Fruit fly (Drosophila melanogaster) whole organism, embryonic: Measurements from ENCODE around the gene SCOT.
A peak's percentile ranks its signal among the peaks of the same experiment; 100 is the strongest.

Experiments used
- Aef1 ChIP-seq: fragments of 200-800 bp; sonication (Bioruptor generic); IDR thresholded peaks from 3 replicates; pipeline ENCODE4 v1.3.6; 2022; ENCODE audit warnings: missing biosample characterization, missing genetic modification characterization
- Antp ChIP-seq: fragments of 200-800 bp; sonication (Bioruptor generic); optimal IDR thresholded peaks from 3 replicates; lab custom pipeline; 2016; ENCODE audit warnings: missing biosample characterization, missing genetic modification characterization
- Bgb ChIP-seq: fragments of 200-800 bp; sonication (Bioruptor generic); IDR thresholded peaks from 2 replicates; pipeline ENCODE4 v1.3.6; 2022; ENCODE audit warnings: missing biosample characterization, missing genetic modification characterization; ENCODE audit not compliant: partially characterized antibody
- CG10321 ChIP-seq: fragments of 200-800 bp; sonication (Bioruptor generic); IDR thresholded peaks from 2 replicates; pipeline ENCODE4 v1.3.6; 2022; ENCODE audit warnings: missing biosample characterization, missing genetic modification characterization
- CG1233 ChIP-seq: fragments of 200-800 bp; sonication (Bioruptor generic); optimal IDR thresholded peaks from 4 replicates; lab custom pipeline; 2018; ENCODE audit warnings: missing biosample characterization, mild to moderate bottlenecking, missing genetic modification characterization
- CG13123 ChIP-seq: fragments of 200-800 bp; sonication (Bioruptor generic); optimal IDR thresholded peaks from 2 replicates; lab custom pipeline; 2016; ENCODE audit warnings: missing biosample characterization, missing genetic modification characterization
- CG15269 ChIP-seq: fragments of 200-800 bp; sonication (Bioruptor generic); optimal IDR thresholded peaks from 2 replicates; lab custom pipeline; 2018; ENCODE audit warnings: missing biosample characterization, mild to moderate bottlenecking, missing genetic modification characterization, moderate library complexity
- CG15479 ChIP-seq: fragments of 200-800 bp; sonication (Bioruptor generic); optimal IDR thresholded peaks from 3 replicates; lab custom pipeline; 2019; ENCODE audit warnings: missing biosample characterization, mild to moderate bottlenecking, missing genetic modification characterization, moderate library complexity
- CG17612 ChIP-seq: fragments of 200-800 bp; sonication (Bioruptor generic); IDR thresholded peaks from 2 replicates; pipeline ENCODE4 v1.3.6; 2022; ENCODE audit warnings: missing biosample characterization, missing genetic modification characterization
- CG17802 ChIP-seq: fragments of 200-800 bp; sonication (Bioruptor generic); optimal IDR thresholded peaks from 2 replicates; lab custom pipeline; 2018; ENCODE audit warnings: missing biosample characterization, mild to moderate bottlenecking, missing genetic modification characterization, moderate library complexity
- CG18011 ChIP-seq: fragments of 200-800 bp; sonication (Bioruptor generic); optimal IDR thresholded peaks from 2 replicates; lab custom pipeline; 2017; ENCODE audit warnings: missing biosample characterization, missing genetic modification characterization, mild to moderate bottlenecking, moderate library complexity, missing genotype
- CG1832 ChIP-seq: fragments of 200-800 bp; sonication (Bioruptor generic); optimal IDR thresholded peaks from 2 replicates; lab custom pipeline; 2017; ENCODE audit warnings: missing biosample characterization, mild to moderate bottlenecking, missing genetic modification characterization, inconsistent platforms
- CG30431 ChIP-seq: fragments of 200-800 bp; sonication (Bioruptor generic); optimal IDR thresholded peaks from 2 replicates; lab custom pipeline; 2017; ENCODE audit warnings: missing biosample characterization, missing genetic modification characterization
- CG32772 ChIP-seq: fragments of 200-800 bp; sonication (Bioruptor generic); IDR thresholded peaks from 2 replicates; pipeline ENCODE4 v1.3.6; 2022; ENCODE audit warnings: missing biosample characterization, missing genetic modification characterization
- CG33213 ChIP-seq: fragments of 200-800 bp; sonication (Bioruptor generic); optimal IDR thresholded peaks from 3 replicates; lab custom pipeline; 2016; ENCODE audit warnings: missing biosample characterization, missing genetic modification characterization
- CG4360 ChIP-seq: fragments of 200-800 bp; sonication (Bioruptor generic); IDR thresholded peaks from 2 replicates; pipeline ENCODE4 v1.3.6; 2022; ENCODE audit warnings: missing biosample characterization, missing genetic modification characterization
- CG4404 ChIP-seq: fragments of 200-800 bp; sonication (Bioruptor generic); IDR thresholded peaks from 2 replicates; pipeline ENCODE4 v1.3.6; 2022; ENCODE audit warnings: missing biosample characterization, missing genetic modification characterization
- CG8359 ChIP-seq: fragments of 200-800 bp; sonication (Bioruptor generic); optimal IDR thresholded peaks from 2 replicates; lab custom pipeline; 2017; ENCODE audit warnings: missing biosample characterization, mild to moderate bottlenecking, missing genetic modification characterization, borderline replicate concordance
- CG8388 ChIP-seq: fragments of 200-800 bp; sonication (Bioruptor generic); optimal IDR thresholded peaks from 2 replicates; lab custom pipeline; 2019; ENCODE audit warnings: missing biosample characterization, mild to moderate bottlenecking, missing genetic modification characterization, moderate library complexity
- CG8478 ChIP-seq: fragments of >200 bp; optimal IDR thresholded peaks from 2 replicates; lab custom pipeline; 2018
- Dbx ChIP-seq: fragments of 200-800 bp; sonication (Bioruptor generic); IDR thresholded peaks from 3 replicates; pipeline ENCODE4 v1.3.6; 2022; ENCODE audit warnings: missing biosample characterization, missing genetic modification characterization
- Elba2 ChIP-seq: fragments of 200-800 bp; sonication (Bioruptor generic); optimal IDR thresholded peaks from 3 replicates; lab custom pipeline; 2016; ENCODE audit warnings: missing biosample characterization, missing genetic modification characterization
- Fer2 ChIP-seq: fragments of 200-800 bp; sonication (Bioruptor generic); optimal IDR thresholded peaks from 2 replicates; lab custom pipeline; 2018; ENCODE audit warnings: missing biosample characterization, mild to moderate bottlenecking, missing genetic modification characterization, moderate library complexity
- Hand ChIP-seq: fragments of 200-800 bp; sonication (Bioruptor generic); optimal IDR thresholded peaks from 2 replicates; lab custom pipeline; 2017; ENCODE audit warnings: mild to moderate bottlenecking, missing biosample characterization, missing genetic modification reagents, missing genetic modification characterization
- Jarid2 ChIP-seq: fragments of 200-800 bp; sonication (Bioruptor generic); optimal IDR thresholded peaks from 3 replicates; lab custom pipeline; 2017; ENCODE audit warnings: mild to moderate bottlenecking, missing biosample characterization, missing genetic modification reagents, missing genetic modification characterization
- MTF-1 ChIP-seq: fragments of 200-800 bp; sonication (Bioruptor generic); optimal IDR thresholded peaks from 2 replicates; lab custom pipeline; 2018; ENCODE audit warnings: missing biosample characterization, mild to moderate bottlenecking, missing genetic modification characterization, borderline replicate concordance
- Meics ChIP-seq: fragments of 200-800 bp; sonication (Bioruptor generic); optimal IDR thresholded peaks from 2 replicates; lab custom pipeline; 2017; ENCODE audit warnings: missing biosample characterization, mild to moderate bottlenecking, missing genetic modification characterization
- NFAT ChIP-seq: fragments of 200-800 bp; sonication (Bioruptor generic); IDR thresholded peaks from 2 replicates; pipeline ENCODE4 v1.3.6; 2022; ENCODE audit warnings: missing biosample characterization, missing genetic modification characterization
- Neu2 ChIP-seq: fragments of 200-800 bp; sonication (Bioruptor generic); optimal IDR thresholded peaks from 3 replicates; lab custom pipeline; 2016; ENCODE audit warnings: missing biosample characterization, missing genetic modification characterization, borderline replicate concordance
- Nf-YA ChIP-seq: fragments of 200-800 bp; sonication (Bioruptor generic); IDR thresholded peaks from 2 replicates; pipeline ENCODE4 v1.3.6; 2022; ENCODE audit warnings: missing biosample characterization, missing genetic modification characterization
- Nf-YB ChIP-seq: fragments of 200-800 bp; sonication (Bioruptor generic); optimal IDR thresholded peaks from 3 replicates; lab custom pipeline; 2019; ENCODE audit warnings: missing biosample characterization, mild to moderate bottlenecking, missing genetic modification characterization, moderate library complexity
- Nf-YC ChIP-seq: fragments of 200-800 bp; optimal IDR thresholded peaks from 3 replicates; lab custom pipeline; 2019; ENCODE audit warnings: missing biosample characterization, mild to moderate bottlenecking, missing genetic modification characterization, moderate library complexity
- NfI ChIP-seq: fragments of 200-800 bp; sonication (Bioruptor generic); optimal IDR thresholded peaks from 3 replicates; lab custom pipeline; 2018; ENCODE audit warnings: missing biosample characterization, mild to moderate bottlenecking, missing genetic modification characterization, moderate library complexity
- Sin3A ChIP-seq: fragments of >200 bp; optimal IDR thresholded peaks from 2 replicates; lab custom pipeline; 2018
- Six4 ChIP-seq: fragments of 200-800 bp; sonication (Bioruptor generic); optimal IDR thresholded peaks from 2 replicates; lab custom pipeline; 2016; ENCODE audit warnings: missing biosample characterization, missing genetic modification characterization
- Trl ChIP-seq, 3 experiments: fragments of >200 bp in 2 of 3; fragments of 200-800 bp in 1 of 3; sonication (Bioruptor generic) in 1 of 3; optimal IDR thresholded peaks; 2 replicates in 1 of 3; 3 replicates in 2 of 3; lab custom pipeline; 2016 to 2017; ENCODE audit warnings: missing biosample characterization in 1 of 3, missing genetic modification characterization in 1 of 3
- cg ChIP-seq: fragments of 200-800 bp; sonication (Bioruptor generic); optimal IDR thresholded peaks from 3 replicates; lab custom pipeline; 2019; ENCODE audit warnings: missing biosample characterization, mild to moderate bottlenecking, missing genetic modification characterization, moderate library complexity
- ci ChIP-seq: fragments of 200-800 bp; sonication (Bioruptor generic); IDR thresholded peaks from 3 replicates; pipeline ENCODE4 v1.3.6; 2022; ENCODE audit warnings: missing biosample characterization, missing genetic modification characterization
- dpn ChIP-seq, 2 experiments: fragments of 200-800 bp; sonication (Bioruptor generic); optimal IDR thresholded peaks; 3 replicates each; lab custom pipeline; 2016; ENCODE audit warnings: missing biosample characterization in 2 of 2, missing genetic modification characterization in 2 of 2
- ems ChIP-seq: fragments of 200-800 bp; sonication (Bioruptor generic); optimal IDR thresholded peaks from 3 replicates; lab custom pipeline; 2016; ENCODE audit warnings: missing biosample characterization, missing genetic modification characterization
- en ChIP-seq: fragments of 200-800 bp; sonication (Bioruptor generic); optimal IDR thresholded peaks from 2 replicates; lab custom pipeline; 2016; ENCODE audit warnings: missing biosample characterization, missing genetic modification characterization
- exex ChIP-seq: fragments of 200-800 bp; sonication (Bioruptor generic); optimal IDR thresholded peaks from 4 replicates; lab custom pipeline; 2018; ENCODE audit warnings: missing biosample characterization, mild to moderate bottlenecking, missing genetic modification characterization, moderate library complexity
- gro ChIP-seq: fragments of 200-800 bp; sonication (Bioruptor generic); optimal IDR thresholded peaks from 2 replicates; lab custom pipeline; 2016; ENCODE audit warnings: missing biosample characterization, missing genetic modification characterization
- lov ChIP-seq, 2 experiments: fragments of 200-800 bp in 1 of 2; fragments of >200 bp in 1 of 2; sonication (Bioruptor generic) in 1 of 2; IDR thresholded peaks in 1 of 2; optimal IDR thresholded peaks in 1 of 2; 2 replicates in 1 of 2; 3 replicates in 1 of 2; pipeline versions ENCODE4 v1.3.6 to Lab custom; 2017 to 2022; ENCODE audit warnings: missing biosample characterization in 1 of 2, missing genetic modification characterization in 1 of 2
- luna ChIP-seq: fragments of 200-800 bp; sonication (Bioruptor generic); optimal IDR thresholded peaks from 2 replicates; lab custom pipeline; 2016; ENCODE audit warnings: missing biosample characterization, missing genetic modification characterization
- pros ChIP-seq: fragments of 200-800 bp; sonication (Bioruptor generic); optimal IDR thresholded peaks from 3 replicates; lab custom pipeline; 2019; ENCODE audit warnings: missing biosample characterization, mild to moderate bottlenecking, missing genetic modification characterization, moderate library complexity
- seq ChIP-seq: fragments of 200-800 bp; sonication (Bioruptor generic); IDR thresholded peaks from 2 replicates; pipeline ENCODE4 v1.3.6; 2022; ENCODE audit warnings: missing biosample characterization, missing genetic modification characterization
- sr ChIP-seq: fragments of 200-800 bp; sonication (Bioruptor generic); IDR thresholded peaks from 3 replicates; pipeline ENCODE4 v1.3.6; 2022; ENCODE audit warnings: missing biosample characterization, missing genetic modification characterization
- tll ChIP-seq, 2 experiments: fragments of 200-800 bp in 1 of 2; fragments of >200 bp in 1 of 2; sonication (Bioruptor generic) in 1 of 2; optimal IDR thresholded peaks; 2 replicates each; lab custom pipeline; 2017 to 2019; ENCODE audit warnings: missing biosample characterization in 2 of 2, missing genetic modification characterization in 2 of 2, mild to moderate bottlenecking in 1 of 2, moderate library complexity in 1 of 2
- yki ChIP-seq: fragments of >200 bp; optimal IDR thresholded peaks from 3 replicates; lab custom pipeline; 2018

The SCOT gene

dm6 chr3L:1916617-1917016, 46.3 kb upstream of the SCOT start (continued):
- TF ChIP-seq Bgb (no peak), CG33213 (GFP tag; lab: Kevin White, UChicago) (no peak), ems (GFP tag; lab: Kevin White, UChicago) (no peak), luna (GFP tag; lab: Kevin White, UChicago) (no peak), CG32772 (GFP tag; lab: Robert Waterston, UW) (no peak), dpn (GFP tag; optimal IDR thresholded peaks at IDR 0.05; lab: Kevin White, UChicago) (no peak), en (GFP tag; lab: Kevin White, UChicago) (no peak), Antp (GFP tag; lab: Kevin White, UChicago) (no peak), sr (GFP tag; lab: Robert Waterston, UW) (no peak), CG15269 (no peak), CG30431 (GFP tag; lab: Kevin White, UChicago) (no peak), tll (GFP tag; optimal IDR thresholded peaks at IDR 0.05; lab: Kevin White, UChicago) (peak in 1 of 2 experiments; percentile 55), Aef1 (GFP tag; lab: Robert Waterston, UW) (no peak), CG4404 (GFP tag; lab: Robert Waterston, UW) (no peak), CG15479 (GFP tag; lab: Kevin White, UChicago) (no peak), pros (peak; percentile 50), CG4360 (peak; percentile 44; the same call in 1 of the 2 replicates), CG17612 (GFP tag; lab: Robert Waterston, UW) (no peak), MTF-1 (no peak), exex (tag; lab: Kevin White, UChicago) (no peak), CG17802 (tag; lab: Kevin White, UChicago) (no peak), Fer2 (no peak), Hand (GFP tag; lab: Kevin White, UChicago) (no peak)

dm6 chr3L:1920051-1920450, 42.9 kb upstream of the SCOT start:
- TF ChIP-seq Dbx (GFP tag; lab: Robert Waterston, UW) (0 out of 3 replicates have a peak, but pooled peaks have one; percentile 35), Nf-YB (peak; percentile 85), CG13123 (GFP tag; lab: Kevin White, UChicago) (no peak), CG8388 (no peak), CG4404 (GFP tag; lab: Robert Waterston, UW) (no peak), CG1832 (GFP tag; lab: Kevin White, UChicago) (peak; percentile 35), Nf-YC (peak; percentile 82), Elba2 (peak; percentile 74), Trl (optimal IDR thresholded peaks at IDR 0.05; lab: Kevin White, UChicago) (peak in 1 of 2 experiments; percentile 36), Trl (GFP tag; optimal IDR thresholded peaks at IDR 0.05; lab: Kevin White, UChicago) (no peak), Nf-YA (GFP tag; lab: Robert Waterston, UW) (0 out of 2 replicates have a peak, but pooled peaks have one; percentile 34), ci (0 out of 3 replicates have a peak, but pooled peaks have one; percentile 34), seq (GFP tag; lab: Robert Waterston, UW) (peak; percentile 26; the same call in 1 of the 2 replicates), Six4 (GFP tag; lab: Kevin White, UChicago) (no peak), Sin3A (no peak), lov (optimal IDR thresholded peaks at IDR 0.05; lab: Kevin White, UChicago) (no peak), lov (GFP tag; IDR thresholded peaks at IDR 0.05; lab: Robert Waterston, UW) (0 out of 3 replicates have a peak, but pooled peaks have one; percentile 13), NFAT (no peak)
- TF ChIP-seq, all 482 proteins: peak for 10

DNA sequence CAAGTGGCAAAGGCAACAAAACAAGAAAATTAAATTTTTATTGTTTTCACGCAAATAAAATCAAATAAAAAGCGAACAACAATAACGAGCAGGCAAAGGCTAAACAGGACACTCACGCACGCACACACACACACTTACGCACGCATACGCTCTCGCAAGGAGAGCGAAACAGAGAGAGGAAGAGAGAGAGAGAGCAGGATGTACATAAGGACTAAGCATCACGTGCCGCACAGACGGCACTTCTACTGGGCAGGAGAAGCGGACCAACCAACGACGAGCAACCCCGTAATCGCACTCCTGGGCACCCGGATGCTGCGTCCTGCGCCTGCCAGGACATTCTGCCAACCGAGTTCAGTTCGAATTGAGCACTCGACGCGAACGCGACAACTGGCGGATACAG, 42.0 kb upstream of the SCOT start, which contains the start of gene Dbx:
Gene Dbx, plus strand, starts transcription at position 365 of the 400 bp plus-strand sequence.
- TF ChIP-seq CG18011 (GFP tag; lab: Kevin White, UChicago), result no peak
- TF ChIP-seq gro, result no peak
- no peak for TF ChIP-seq Neu2
- TF ChIP-seq CG10321 (GFP tag; lab: Robert Waterston, UW), result 0 out of 2 replicates have a peak, but pooled peaks have one; percentile 23
- TF ChIP-seq cg, result peak; percentile 63
- TF ChIP-seq Meics (GFP tag; lab: Kevin White, UChicago), result no peak
- TF ChIP-seq CG8478 (lab: Kevin White, UChicago), result peak; percentile 29
- no peak for TF ChIP-seq CG1233
- no peak for TF ChIP-seq NfI (GFP tag; lab: Kevin White, UChicago)
- TF ChIP-seq Jarid2 (GFP tag; lab: Kevin White, UChicago), result peak; percentile 51
- TF ChIP-seq CG8359 (GFP tag; lab: Kevin White, UChicago), result no peak
- peak; percentile 64 to 73 for TF ChIP-seq Trl (optimal IDR thresholded peaks at IDR 0.05; lab: Kevin White, UChicago)
- TF ChIP-seq Trl (GFP tag; optimal IDR thresholded peaks at IDR 0.05; lab: Kevin White, UChicago), result no peak
- peak; percentile 39 for TF ChIP-seq yki
